Worm (Caenorhabditis elegans): ENCODE measurements around the gene plx-2.
A peak's percentile ranks its signal among the peaks of the same experiment; 100 is the strongest.

plx-2 gene

ce11 chrII:14427714-14428113 is 3.0 kb upstream of the plx-2 start:
- TF ChIP-seq mml-1 (tag; optimal IDR thresholded peaks at IDR 0.05) (no peak), hmg-11 (tag; optimal IDR thresholded peaks at IDR 0.05) (no peak), lin-39 (tag; optimal IDR thresholded peaks at IDR 0.05) (no peak), nhr-76 (tag; optimal IDR thresholded peaks at IDR 0.05) (no peak), lin-15B (tag; optimal IDR thresholded peaks at IDR 0.05) (no peak), nhr-25 (tag; optimal IDR thresholded peaks at IDR 0.05) (no peak), nhr-28 (tag; optimal IDR thresholded peaks at IDR 0.05) (no peak), egl-27 (tag; optimal IDR thresholded peaks at IDR 0.05) (no peak), egl-5 (tag; optimal IDR thresholded peaks at IDR 0.05) (no peak), ceh-28 (tag; optimal IDR thresholded peaks at IDR 0.05) (no peak), pqm-1 (tag; optimal IDR thresholded peaks at IDR 0.05) (no peak), nfya-1 (tag; optimal IDR thresholded peaks at IDR 0.05; ENCODE audit: insufficient read depth) (no peak), ceh-16 (tag; optimal IDR thresholded peaks at IDR 0.05) (no peak), elt-3 (tag; optimal IDR thresholded peaks at IDR 0.05) (no peak), nhr-23 (tag; optimal IDR thresholded peaks at IDR 0.05) (no peak), pha-4 (tag; optimal IDR thresholded peaks at IDR 0.05) (no peak), fos-1 (tag; optimal IDR thresholded peaks at IDR 0.05) (no peak), ztf-4 (tag; optimal IDR thresholded peaks at IDR 0.05) (no peak)

ce11 chrII:14416988-14417387 is 7.7 kb downstream of the plx-2 start:
- no peak for TF ChIP-seq mml-1 (tag; optimal IDR thresholded peaks at IDR 0.05)

- TF ChIP-seq elt-2 (tag; optimal IDR thresholded peaks at IDR 0.05) (peak; percentile 34), nhr-76 (tag; optimal IDR thresholded peaks at IDR 0.05) (no peak)
Observed at ce11 chrII:14415427-14415826, 9.3 kb downstream of the plx-2 start.

ce11 chrII:14413709-14414108 is 11.0 kb downstream of the plx-2 start:
- TF ChIP-seq ztf-4 (tag; optimal IDR thresholded peaks at IDR 0.05) (no peak), jun-1 (tag; optimal IDR thresholded peaks at IDR 0.05) (no peak), nhr-77 (tag; optimal IDR thresholded peaks at IDR 0.05) (no peak), pha-4 (tag; optimal IDR thresholded peaks at IDR 0.05) (no peak), nhr-12 (tag; optimal IDR thresholded peaks at IDR 0.05) (no peak), mdl-1 (tag; optimal IDR thresholded peaks at IDR 0.05) (no peak), nhr-11 (tag; optimal IDR thresholded peaks at IDR 0.05) (no peak), nfya-1 (tag; optimal IDR thresholded peaks at IDR 0.05; ENCODE audit: insufficient read depth) (no peak)

- TF ChIP-seq lin-39 (tag; optimal IDR thresholded peaks at IDR 0.05) (no peak), nhr-11 (tag; optimal IDR thresholded peaks at IDR 0.05) (no peak), fkh-10 (GFP tag; optimal IDR thresholded peaks at IDR 0.05) (no peak)
Observed at ce11 chrII:14413035-14413525, 11.6 kb downstream of the plx-2 start, which contains the start of gene exl-1. Gene exl-1 (minus strand): TSS chrII:14413475.

- no peak for TF ChIP-seq nhr-76 (tag; optimal IDR thresholded peaks at IDR 0.05)
Observed at ce11 chrII:14410768-14411167, 13.9 kb downstream of the plx-2 start, which contains the start of gene dsb-2. Gene dsb-2 (plus strand): TSS chrII:14411095.

- no peak for TF ChIP-seq nhr-67 (tag; optimal IDR thresholded peaks at IDR 0.05)
Observed at ce11 chrII:14408312-14408711, 16.4 kb downstream of the plx-2 start, which contains the start of gene F26H11.4. Gene F26H11.4 (plus strand): TSS chrII:14408612.

ce11 chrII:14407332-14408270 is 17.1 kb downstream of the plx-2 start:
- TF ChIP-seq nhr-43 (tag; optimal IDR thresholded peaks at IDR 0.05; ENCODE audit: poor library complexity, severe bottlenecking) (peak; percentile 77), elt-2 (tag; optimal IDR thresholded peaks at IDR 0.05) (no peak), aly-2 (tag; optimal IDR thresholded peaks at IDR 0.05) (no peak), nhr-76 (tag; optimal IDR thresholded peaks at IDR 0.05) (no peak), lin-15B (tag; optimal IDR thresholded peaks at IDR 0.05) (no peak), mdl-1 (tag; optimal IDR thresholded peaks at IDR 0.05) (no peak), ceh-28 (tag; optimal IDR thresholded peaks at IDR 0.05) (no peak), ama-1 (optimal IDR thresholded peaks at IDR 0.05) (peak; percentile 98), ceh-82 (tag; optimal IDR thresholded peaks at IDR 0.05) (no peak), nhr-25 (tag; optimal IDR thresholded peaks at IDR 0.05) (peak; percentile 89), skn-1 (tag; optimal IDR thresholded peaks at IDR 0.05) (no peak), egl-27 (tag; optimal IDR thresholded peaks at IDR 0.05) (no peak), R02D3.7 (tag; optimal IDR thresholded peaks at IDR 0.05) (no peak), snpc-4 (tag; optimal IDR thresholded peaks at IDR 0.05) (peak; percentile 22), eor-1 (tag; optimal IDR thresholded peaks at IDR 0.05) (no peak), lin-39 (tag; optimal IDR thresholded peaks at IDR 0.05) (no peak), ZK546.5 (tag; optimal IDR thresholded peaks at IDR 0.05) (no peak), tbx-2 (tag; optimal IDR thresholded peaks at IDR 0.05) (peak; percentile 85), unc-39 (tag; optimal IDR thresholded peaks at IDR 0.05) (no peak)

All from whole organism, L3 larva.